Worm (Caenorhabditis elegans): ENCODE measurements around the gene jmjd-1.2.

- TF ChIP-seq unc-55 (GFP tag; optimal IDR thresholded peaks at IDR 0.05), result no peak
- no peak for TF ChIP-seq C08G9.2 (tag; optimal IDR thresholded peaks at IDR 0.05)
- TF ChIP-seq ets-4 (tag; optimal IDR thresholded peaks at IDR 0.05), result no peak
- no peak for TF ChIP-seq nhr-11 (tag; optimal IDR thresholded peaks at IDR 0.05)
- no peak for TF ChIP-seq dmd-4 (tag; optimal IDR thresholded peaks at IDR 0.05; ENCODE audit: borderline replicate concordance)
- no peak for TF ChIP-seq ceh-14 (tag; optimal IDR thresholded peaks at IDR 0.05)
- no peak for TF ChIP-seq pax-1 (tag; optimal IDR thresholded peaks at IDR 0.05)
- no peak for TF ChIP-seq pqm-1 (tag; optimal IDR thresholded peaks at IDR 0.05)
- TF ChIP-seq dve-1 (tag; optimal IDR thresholded peaks at IDR 0.05), result no peak
Observed at ce11 chrIV:4633393-4633792, 27.4 kb upstream of the jmjd-1.2 start, which contains the start of gene R105.1.
